Worm (Caenorhabditis elegans) whole organism, young adult: ENCODE measurements around the gene F53H2.1.

Source experiments
- C06A6.2 ChIP-seq: fragments of 200-800 bp; sonication (Bioruptor generic); conservative IDR thresholded peaks from 2 replicates; pipeline ENCODE4 v1.3.6; 2022; ENCODE audit warnings: missing genetic modification characterization, missing compliant biosample characterization
- D2030.7 ChIP-seq: fragments of 200-800 bp; sonication (Bioruptor generic); IDR thresholded peaks from 2 replicates; pipeline ENCODE4 v1.3.6; 2022; ENCODE audit warnings: missing genetic modification reagents, missing genetic modification characterization, missing compliant biosample characterization
- F33H1.4 ChIP-seq: fragments of 200-800 bp; sonication (Bioruptor generic); IDR thresholded peaks from 2 replicates; pipeline ENCODE4 v1.3.6; 2022; ENCODE audit warnings: missing genetic modification reagents, missing genetic modification characterization, missing compliant biosample characterization
- F39B2.1 ChIP-seq: fragments of 200-800 bp; sonication (Bioruptor generic); IDR thresholded peaks from 2 replicates; pipeline ENCODE4 v1.3.6; 2022; ENCODE audit warnings: missing genetic modification reagents, missing genetic modification characterization, missing compliant biosample characterization
- F55B11.4 ChIP-seq: sonication (generic microtip); optimal IDR thresholded peaks from 2 replicates; lab custom pipeline; 2016; ENCODE audit warnings: missing compliant biosample characterization, missing genetic modification characterization, borderline replicate concordance; ENCODE audit not compliant: insufficient read depth
- F57A8.1 ChIP-seq: fragments of 200-800 bp; sonication (Bioruptor generic); optimal IDR thresholded peaks from 2 replicates; lab custom pipeline; 2018; ENCODE audit warnings: mild to moderate bottlenecking, missing genetic modification characterization, moderate library complexity, missing compliant biosample characterization
- F57C9.4 ChIP-seq: sonication (generic microtip); optimal IDR thresholded peaks from 2 replicates; lab custom pipeline; 2017; ENCODE audit warnings: mild to moderate bottlenecking, missing genetic modification characterization, missing compliant biosample characterization
- Y53F4B.3 ChIP-seq: fragments of 200-800 bp; sonication (Bioruptor generic); IDR thresholded peaks from 2 replicates; pipeline ENCODE4 v1.3.6; 2022; ENCODE audit warnings: missing genetic modification reagents, missing genetic modification characterization, missing compliant biosample characterization
- Y95B8A.8 ChIP-seq: fragments of 200-800 bp; sonication (Bioruptor generic); IDR thresholded peaks from 2 replicates; pipeline ENCODE4 v1.3.6; 2022; ENCODE audit warnings: missing genetic modification reagents, missing genetic modification characterization, missing compliant biosample characterization
- ZK185.1 ChIP-seq: sonication (generic microtip); optimal IDR thresholded peaks from 2 replicates; lab custom pipeline; 2016; ENCODE audit warnings: mild to moderate bottlenecking, missing genetic modification characterization, missing compliant biosample characterization; ENCODE audit not compliant: poor library complexity, severe bottlenecking
- akir-1 ChIP-seq: fragments of 200-800 bp; sonication (Bioruptor generic); optimal IDR thresholded peaks from 2 replicates; lab custom pipeline; 2018; ENCODE audit warnings: mild to moderate bottlenecking, missing genetic modification characterization, moderate library complexity, missing compliant biosample characterization
- atf-7 ChIP-seq: sonication (generic microtip); optimal IDR thresholded peaks from 2 replicates; lab custom pipeline; 2017; ENCODE audit warnings: mild to moderate bottlenecking, missing genetic modification characterization, missing compliant biosample characterization
- attf-6 ChIP-seq: fragments of 200-800 bp; sonication (Bioruptor generic); IDR thresholded peaks from 2 replicates; pipeline ENCODE4 v1.3.6; 2022; ENCODE audit warnings: missing genetic modification reagents, missing genetic modification characterization, missing compliant biosample characterization
- bed-1 ChIP-seq: fragments of 200-800 bp; sonication (Bioruptor generic); IDR thresholded peaks from 2 replicates; pipeline ENCODE4 v1.3.6; 2022; ENCODE audit warnings: missing genetic modification reagents, missing genetic modification characterization, missing compliant biosample characterization
- cebp-1 ChIP-seq, 2 experiments: fragments of 200-800 bp in 1 of 2; sonication (Bioruptor generic) in 1 of 2; sonication (generic microtip) in 1 of 2; IDR thresholded peaks in 1 of 2; optimal IDR thresholded peaks in 1 of 2; 2 replicates each; pipeline versions ENCODE4 v1.3.6 to Lab custom; 2017 to 2022; ENCODE audit warnings: missing compliant biosample characterization in 2 of 2, missing genetic modification characterization in 2 of 2, mild to moderate bottlenecking in 1 of 2, missing genetic modification reagents in 1 of 2, moderate library complexity in 1 of 2
- ceh-100 ChIP-seq: fragments of 200-800 bp; sonication (Bioruptor generic); IDR thresholded peaks from 2 replicates; pipeline ENCODE4 v1.3.6; 2022; ENCODE audit warnings: missing genetic modification reagents, missing genetic modification characterization, missing compliant biosample characterization
- ceh-27 ChIP-seq: fragments of 200-800 bp; sonication (Bioruptor generic); optimal IDR thresholded peaks from 2 replicates; lab custom pipeline; 2018; ENCODE audit warnings: mild to moderate bottlenecking, missing genetic modification characterization, moderate library complexity, missing compliant biosample characterization
- ceh-40 ChIP-seq: fragments of 200-800 bp; sonication (Bioruptor generic); IDR thresholded peaks from 2 replicates; pipeline ENCODE4 v1.3.6; 2022; ENCODE audit warnings: missing genetic modification characterization, missing compliant biosample characterization
- die-1 ChIP-seq: sonication (generic microtip); optimal IDR thresholded peaks from 2 replicates; lab custom pipeline; 2016; ENCODE audit warnings: missing genotype, mild to moderate bottlenecking, missing genetic modification characterization, missing compliant biosample characterization
- dox-1 ChIP-seq: fragments of 200-800 bp; sonication (Bioruptor generic); IDR thresholded peaks from 2 replicates; pipeline ENCODE4 v1.3.6; 2022; ENCODE audit warnings: missing genetic modification reagents, missing genetic modification characterization, missing compliant biosample characterization
- dpl-1 ChIP-seq: fragments of 150-350 bp; optimal IDR thresholded peaks from 2 replicates; lab custom pipeline; 2014; ENCODE audit warnings: missing biosample characterization, missing genetic modification reagents, missing genetic modification characterization
- egl-18 ChIP-seq: fragments of 200-800 bp; sonication (Bioruptor generic); IDR thresholded peaks from 2 replicates; pipeline ENCODE4 v1.3.6; 2022; ENCODE audit warnings: missing genetic modification reagents, missing genetic modification characterization, missing compliant biosample characterization
- ekl-4 ChIP-seq: fragments of 200-800 bp; sonication (Bioruptor generic); IDR thresholded peaks from 2 replicates; pipeline ENCODE4 v1.3.6; 2022; ENCODE audit warnings: missing genetic modification reagents, missing genetic modification characterization, missing compliant biosample characterization
- ets-4 ChIP-seq: fragments of 200-800 bp; sonication (Bioruptor generic); optimal IDR thresholded peaks from 2 replicates; lab custom pipeline; 2018; ENCODE audit warnings: mild to moderate bottlenecking, missing genetic modification characterization, missing compliant biosample characterization
- gei-17 ChIP-seq: fragments of 200-800 bp; sonication (Bioruptor generic); optimal IDR thresholded peaks from 2 replicates; lab custom pipeline; 2018; ENCODE audit warnings: mild to moderate bottlenecking, missing genetic modification characterization, missing compliant biosample characterization
- hmg-1.2 ChIP-seq: fragments of 200-800 bp; sonication (Bioruptor generic); IDR thresholded peaks from 2 replicates; pipeline ENCODE4 v1.3.6; 2022; ENCODE audit warnings: missing genetic modification reagents, missing genetic modification characterization, missing compliant biosample characterization
- hrde-1 ChIP-seq: sonication (generic microtip); optimal IDR thresholded peaks from 2 replicates; lab custom pipeline; 2016; ENCODE audit warnings: missing genetic modification characterization, mild to moderate bottlenecking, missing compliant biosample characterization, moderate library complexity, missing genotype, missing genetic modification reagents, borderline replicate concordance
- lin-26 ChIP-seq: fragments of 200-800 bp; sonication (Bioruptor generic); IDR thresholded peaks from 2 replicates; pipeline ENCODE4 v1.3.6; 2022; ENCODE audit warnings: missing genetic modification reagents, missing genetic modification characterization, missing compliant biosample characterization
- lir-1 ChIP-seq: fragments of 200-800 bp; sonication (Bioruptor generic); conservative IDR thresholded peaks from 2 replicates; pipeline ENCODE4 v1.3.6; 2022; ENCODE audit warnings: missing genetic modification reagents, missing genetic modification characterization, missing compliant biosample characterization
- lsy-27 ChIP-seq: sonication (generic microtip); optimal IDR thresholded peaks from 2 replicates; lab custom pipeline; 2017; ENCODE audit warnings: missing genetic modification characterization, mild to moderate bottlenecking, missing compliant biosample characterization, antibody characterized with exemption, missing genotype, borderline replicate concordance; ENCODE audit not compliant: insufficient read depth
- madf-10 ChIP-seq: sonication (generic microtip); optimal IDR thresholded peaks from 2 replicates; lab custom pipeline; 2016; ENCODE audit warnings: mild to moderate bottlenecking, missing genetic modification characterization, missing compliant biosample characterization
- madf-3 ChIP-seq: fragments of 200-800 bp; sonication (Bioruptor generic); IDR thresholded peaks from 2 replicates; pipeline ENCODE4 v1.3.6; 2022; ENCODE audit warnings: missing genetic modification reagents, missing genetic modification characterization, missing compliant biosample characterization
- madf-6 ChIP-seq: fragments of 200-800 bp; sonication (Bioruptor generic); IDR thresholded peaks from 2 replicates; pipeline ENCODE4 v1.3.6; 2022; ENCODE audit warnings: missing genetic modification reagents, missing genetic modification characterization, missing compliant biosample characterization
- mcd-1 ChIP-seq: fragments of 200-800 bp; sonication (Bioruptor generic); IDR thresholded peaks from 2 replicates; pipeline ENCODE4 v1.3.6; 2022; ENCODE audit warnings: missing genetic modification reagents, missing genetic modification characterization, missing compliant biosample characterization
- nhr-179 ChIP-seq: sonication (generic microtip); optimal IDR thresholded peaks from 2 replicates; lab custom pipeline; 2016; ENCODE audit warnings: mild to moderate bottlenecking, missing genetic modification characterization, missing compliant biosample characterization
- pha-4 ChIP-seq: fragments of 150-350 bp; sonication (generic microtip); optimal IDR thresholded peaks from 2 replicates; lab custom pipeline; 2014; ENCODE audit warnings: missing biosample characterization, missing genetic modification reagents, missing genetic modification characterization
- rcor-1 ChIP-seq: fragments of 200-800 bp; sonication (Bioruptor generic); IDR thresholded peaks from 2 replicates; pipeline ENCODE4 v1.3.6; 2022; ENCODE audit warnings: missing genetic modification reagents, missing genetic modification characterization, missing compliant biosample characterization
- sea-2 ChIP-seq: fragments of 200-800 bp; sonication (Bioruptor generic); IDR thresholded peaks from 2 replicates; pipeline ENCODE4 v1.3.6; 2022; ENCODE audit warnings: missing genetic modification characterization, missing compliant biosample characterization
- snpc-4 ChIP-seq, 5 experiments: fragments of 150-350 bp in 1 of 5; sonication (generic microtip) in 4 of 5; optimal IDR thresholded peaks; 2 replicates each; lab custom pipeline; 2014 to 2018; ENCODE audit warnings: missing genetic modification characterization in 5 of 5, missing biosample characterization in 3 of 5, antibody characterized with exemption in 2 of 5, mild to moderate bottlenecking in 2 of 5, missing compliant biosample characterization in 2 of 5, missing genotype in 2 of 5, moderate library complexity in 2 of 5, missing genetic modification reagents in 1 of 5
- somi-1 ChIP-seq: fragments of 200-800 bp; sonication (Bioruptor generic); optimal IDR thresholded peaks from 2 replicates; lab custom pipeline; 2018; ENCODE audit warnings: mild to moderate bottlenecking, missing genetic modification characterization, missing compliant biosample characterization
- unc-130 ChIP-seq: sonication (generic microtip); optimal IDR thresholded peaks from 2 replicates; lab custom pipeline; 2016; ENCODE audit warnings: missing genetic modification reagents, missing genetic modification characterization, missing compliant biosample characterization
- zfh-2 ChIP-seq: fragments of 200-800 bp; sonication (Bioruptor generic); conservative IDR thresholded peaks from 2 replicates; pipeline ENCODE4 v1.3.6; 2022; ENCODE audit warnings: missing genetic modification reagents, missing genetic modification characterization, missing compliant biosample characterization
- zim-3 ChIP-seq: sonication (generic microtip); optimal IDR thresholded peaks from 2 replicates; lab custom pipeline; 2017; ENCODE audit warnings: mild to moderate bottlenecking, missing genetic modification characterization, moderate library complexity, missing compliant biosample characterization
- ztf-22 ChIP-seq: fragments of 200-800 bp; sonication (Bioruptor generic); optimal IDR thresholded peaks from 2 replicates; lab custom pipeline; 2018; ENCODE audit warnings: mild to moderate bottlenecking, missing genetic modification characterization, moderate library complexity, missing compliant biosample characterization
- ztf-28 ChIP-seq: fragments of 200-800 bp; sonication (Bioruptor generic); IDR thresholded peaks from 2 replicates; pipeline ENCODE4 v1.3.6; 2022; ENCODE audit warnings: missing genetic modification reagents, missing genetic modification characterization, missing compliant biosample characterization
- ztf-6 ChIP-seq: fragments of 200-800 bp; sonication (Bioruptor generic); IDR thresholded peaks from 2 replicates; pipeline ENCODE4 v1.3.6; 2022; ENCODE audit warnings: missing genetic modification reagents, missing genetic modification characterization, missing compliant biosample characterization

Gene F53H2.1

ce11 chrV:20409016-20409415, 21.5 kb downstream of the F53H2.1 start:
- TF ChIP-seq atf-7 (no peak), C06A6.2 (GFP tag; lab: Robert Waterston, UW) (no peak), madf-3 (GFP tag; lab: Robert Waterston, UW) (no peak)

ce11 chrV:20410285-20410684, 22.8 kb downstream of the F53H2.1 start:
- TF ChIP-seq snpc-4 (GFP tag; optimal IDR thresholded peaks at IDR 0.05; lab: Kevin White, UChicago), result no peak
- TF ChIP-seq snpc-4 (tag; optimal IDR thresholded peaks at IDR 0.05; lab: Kevin White, UChicago), result no peak
- TF ChIP-seq somi-1 (GFP tag; lab: Kevin White, UChicago), result no peak
- no peak for TF ChIP-seq F57C9.4 (tag; lab: Kevin White, UChicago)
- TF ChIP-seq dpl-1 (GFP tag; lab: Kevin White, UChicago), result no peak
- no peak for TF ChIP-seq F39B2.1 (GFP tag; lab: Robert Waterston, UW)
- no peak for TF ChIP-seq Y95B8A.8 (GFP tag; lab: Robert Waterston, UW)
- peak; percentile 38; the same call in 1 of the 2 replicates for TF ChIP-seq dox-1 (GFP tag; lab: Robert Waterston, UW)
- no peak for TF ChIP-seq akir-1 (GFP tag; lab: Kevin White, UChicago)
- TF ChIP-seq hrde-1 (tag; lab: Kevin White, UChicago), result no peak
- TF ChIP-seq ZK185.1 (tag; lab: Kevin White, UChicago), result no peak
- no peak for TF ChIP-seq nhr-179 (tag; lab: Kevin White, UChicago)
- peak; percentile 68 for TF ChIP-seq zfh-2 (GFP tag; lab: Robert Waterston, UW)
- TF ChIP-seq pha-4, result no peak
- no peak for TF ChIP-seq mcd-1 (GFP tag; lab: Robert Waterston, UW)
- peak; percentile 19 for TF ChIP-seq ceh-27 (GFP tag; lab: Kevin White, UChicago)
- TF ChIP-seq ekl-4 (GFP tag; lab: Robert Waterston, UW), result no peak
- no peak for TF ChIP-seq zim-3 (tag; lab: Kevin White, UChicago)
- TF ChIP-seq attf-6 (GFP tag; lab: Robert Waterston, UW), result no peak
- TF ChIP-seq rcor-1, result no peak
- TF ChIP-seq ztf-6 (GFP tag; lab: Robert Waterston, UW), result no peak
- no peak for TF ChIP-seq hmg-1.2 (GFP tag; lab: Robert Waterston, UW)
- no peak for TF ChIP-seq ceh-100 (GFP tag; lab: Robert Waterston, UW)
- no peak for TF ChIP-seq madf-10
- no peak for TF ChIP-seq bed-1
- no peak for TF ChIP-seq lir-1
- TF ChIP-seq F55B11.4 (tag; lab: Kevin White, UChicago), result no peak
- TF ChIP-seq sea-2 (GFP tag; lab: Robert Waterston, UW), result 0 out of 2 replicates have a peak, but pooled peaks have one; percentile 38
- TF ChIP-seq ceh-40 (GFP tag; lab: Robert Waterston, UW), result no peak
- TF ChIP-seq gei-17 (GFP tag; lab: Kevin White, UChicago), result no peak
- TF ChIP-seq ztf-28 (GFP tag; lab: Robert Waterston, UW), result no peak
- no peak for TF ChIP-seq lin-26
- TF ChIP-seq D2030.7 (GFP tag; lab: Robert Waterston, UW), result no peak
- TF ChIP-seq lsy-27 (tag; lab: Kevin White, UChicago), result no peak
- TF ChIP-seq Y53F4B.3, result no peak
- no peak for TF ChIP-seq egl-18 (GFP tag; lab: Robert Waterston, UW)
- TF ChIP-seq F57A8.1, result no peak
- TF ChIP-seq unc-130 (GFP tag; lab: Kevin White, UChicago), result no peak
- TF ChIP-seq ets-4 (GFP tag; lab: Kevin White, UChicago), result peak; percentile 7
- no peak for TF ChIP-seq cebp-1 (GFP tag; IDR thresholded peaks at IDR 0.05; lab: Robert Waterston, UW)
- peak; percentile 31 for TF ChIP-seq cebp-1 (tag; optimal IDR thresholded peaks at IDR 0.05; lab: Kevin White, UChicago)
- no peak for TF ChIP-seq ztf-22 (GFP tag; lab: Kevin White, UChicago)
- no peak for TF ChIP-seq die-1 (tag; lab: Kevin White, UChicago)
- TF ChIP-seq F33H1.4 (GFP tag; lab: Robert Waterston, UW), result no peak
- TF ChIP-seq madf-6, result no peak
